Worm (Caenorhabditis elegans) whole organism, dauer: Measurements from ENCODE around the gene Y61B8B.3.
"Not testable (repeated sequence)": the region's sequence is repeated elsewhere in the genome, so short reads cannot be mapped to it uniquely, and the experiment has no call there.

Experiments
- unc-62 ChIP-seq: sonication (generic microtip); optimal IDR thresholded peaks from 2 replicates; lab custom pipeline; 2017; ENCODE audit warnings: missing biosample characterization, missing genetic modification reagents, missing genetic modification characterization

Gene Y61B8B.3

ce11 chrV:17302754-17303153 is 9.5 kb downstream of the Y61B8B.3 start, which contains the start of gene sri-70:
sri-70 (plus strand) TSS chrV:17303054.
- TF ChIP-seq unc-62 (GFP tag; lab: Kevin White, UChicago) = no peak

- TF ChIP-seq unc-62 (GFP tag; lab: Kevin White, UChicago) = no peak
These were observed 10.9 kb downstream of the Y61B8B.3 start, which contains the start of gene K10G4.5 for ce11 chrV:17301375-17301774. K10G4.5 (minus strand) TSS chrV:17301475.

- no peak for TF ChIP-seq unc-62 (GFP tag; lab: Kevin White, UChicago)
These were observed 13.6 kb downstream of the Y61B8B.3 start for ce11 chrV:17298657-17299056.

DNA sequence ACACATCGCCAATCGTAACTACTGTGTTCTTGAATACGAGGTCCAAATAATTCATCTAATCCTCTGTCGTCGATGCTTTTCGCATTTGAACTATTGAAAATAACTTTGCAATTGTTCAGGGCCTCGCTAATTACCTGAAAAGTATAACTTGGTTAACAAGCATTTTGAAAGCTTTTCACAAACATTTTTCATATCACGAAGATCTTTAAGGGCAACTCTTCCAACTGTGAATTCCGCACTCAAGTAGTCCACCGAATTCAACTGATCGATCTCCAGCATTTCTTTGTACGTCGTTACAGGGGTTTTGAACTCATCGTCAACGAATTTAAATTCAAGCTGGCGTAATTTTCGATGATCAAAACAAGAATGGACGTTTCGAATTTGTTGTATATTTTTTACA is 15.8 kb downstream of the Y61B8B.3 start:
- TF ChIP-seq unc-62 (GFP tag; lab: Kevin White, UChicago) = no peak

- no peak for TF ChIP-seq unc-62 (GFP tag; lab: Kevin White, UChicago)
These were observed 19.5 kb downstream of the Y61B8B.3 start for ce11 chrV:17292740-17293139.

- no peak for TF ChIP-seq unc-62 (GFP tag; lab: Kevin White, UChicago)
These were observed 28.1 kb downstream of the Y61B8B.3 start for ce11 chrV:17284159-17284558.

DNA sequence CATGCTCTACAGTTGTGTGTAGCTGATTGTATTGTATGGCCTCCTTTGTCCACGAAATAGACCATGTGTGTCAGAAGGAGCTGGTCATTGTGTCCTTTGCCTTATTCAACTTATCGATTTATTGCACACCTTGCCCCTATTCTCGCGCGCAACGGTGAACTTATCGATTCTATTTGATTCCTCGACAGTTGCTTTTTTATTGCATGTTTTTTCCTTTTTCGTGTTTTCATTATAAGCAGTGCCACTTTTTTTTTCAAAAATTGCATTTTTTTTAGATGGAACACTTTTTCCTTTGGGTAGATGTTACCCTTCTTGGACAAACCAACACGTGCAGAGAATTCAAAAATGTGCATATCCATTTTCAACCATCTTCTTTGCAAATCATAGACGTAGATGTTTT is 39.0 kb downstream of the Y61B8B.3 start, which contains the start of gene K10G4.10:
TSS of gene K10G4.10 (plus strand) at position 301 of the 400 bp plus-strand sequence.
- no peak for TF ChIP-seq unc-62 (GFP tag; lab: Kevin White, UChicago)

- no peak for TF ChIP-seq unc-62 (GFP tag; lab: Kevin White, UChicago)
These were observed 40.2 kb downstream of the Y61B8B.3 start for ce11 chrV:17272112-17272511.

DNA sequence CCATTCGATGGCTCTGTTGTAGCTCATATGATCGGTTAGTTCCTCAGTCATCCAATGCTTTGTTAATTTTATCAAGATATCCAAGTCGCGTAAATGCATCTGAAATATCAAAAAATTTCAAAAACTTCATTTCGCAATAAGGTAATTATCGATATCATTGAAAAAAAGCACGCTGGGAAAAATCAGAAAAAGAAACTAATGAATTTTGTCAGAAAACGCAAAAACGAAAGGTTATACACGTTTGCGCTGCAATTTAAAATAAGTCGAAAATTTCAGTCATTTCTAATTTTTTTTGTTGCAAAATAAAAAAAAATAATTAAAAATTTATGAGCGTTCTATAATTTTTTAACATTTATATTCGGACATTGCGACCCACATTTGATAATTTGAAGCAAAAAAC is 47.4 kb downstream of the Y61B8B.3 start, which contains the start of gene K10G4.3:
TSS of gene K10G4.3 (minus strand) at position 101 of the 400 bp plus-strand sequence.
- TF ChIP-seq unc-62 (GFP tag; lab: Kevin White, UChicago) = not testable (repeated sequence)
